Fruit fly (Drosophila melanogaster) S2 (cell line): ENCODE data around the gene Men.
"Not testable (repeated sequence)": the region's sequence is repeated elsewhere in the genome, so short reads cannot be mapped to it uniquely, and the experiment has no call there.

Experiments
- CG8478 ChIP-seq: fragments of >200 bp; optimal IDR thresholded peaks from 2 replicates; lab custom pipeline; 2018
- CTCF ChIP-seq, 2 experiments: fragments of >200 bp; optimal IDR thresholded peaks; 2 replicates each; lab custom pipeline; 2018

Men gene

DNA sequence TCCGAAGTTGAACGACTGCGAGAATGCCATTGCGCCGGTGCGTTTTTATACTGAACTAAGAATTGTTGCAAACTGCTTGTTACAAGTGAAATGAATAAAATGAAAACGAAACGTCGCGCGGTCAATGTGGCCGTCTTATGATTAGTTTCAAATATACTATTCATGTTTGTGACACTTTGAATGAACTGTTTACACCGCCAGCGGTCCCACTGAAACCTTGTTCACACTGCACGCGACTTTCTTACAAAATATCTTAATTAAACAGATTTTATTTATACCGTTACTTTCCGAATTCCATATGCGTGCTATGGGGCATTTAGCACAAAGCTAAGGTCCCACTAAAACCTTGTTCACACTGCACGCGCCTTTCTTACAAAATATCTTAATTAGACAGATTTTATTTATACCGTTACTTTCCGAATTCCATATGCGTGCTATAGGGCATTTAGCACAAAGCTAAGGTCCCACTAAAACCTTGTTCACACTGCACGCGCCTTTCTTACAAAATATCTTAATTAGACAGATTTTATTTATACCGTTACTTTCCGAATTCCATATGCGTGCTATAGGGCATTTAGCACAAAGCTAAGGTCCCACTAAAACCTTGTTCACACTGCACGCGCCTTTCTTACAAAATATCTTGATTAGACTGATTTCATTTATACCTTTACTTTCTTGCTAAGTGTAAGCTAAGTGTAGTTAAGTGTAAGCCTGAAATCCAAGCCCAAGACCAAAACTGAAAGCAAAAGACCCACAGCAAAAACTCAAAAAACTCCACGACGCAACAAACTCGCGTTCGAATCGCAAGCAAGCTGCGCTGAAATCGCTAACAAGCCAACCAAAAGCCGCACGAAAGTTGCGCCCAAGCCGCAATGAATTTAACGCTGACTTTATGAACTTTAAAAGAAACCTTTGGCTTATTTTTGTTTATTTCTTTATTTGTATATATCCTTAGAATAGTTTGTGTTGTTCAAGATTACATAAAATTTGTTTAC is 9.8 kb downstream of the Men start, which contains the start of gene PolQ:
Gene PolQ (minus strand): TSS at position 122 of the 995 bp plus-strand sequence.
- not testable (repeated sequence) for TF ChIP-seq CG8478 (lab: Kevin White, UChicago); CTCF (optimal IDR thresholded peaks at IDR 0.05; lab: Kevin White, UChicago)

DNA sequence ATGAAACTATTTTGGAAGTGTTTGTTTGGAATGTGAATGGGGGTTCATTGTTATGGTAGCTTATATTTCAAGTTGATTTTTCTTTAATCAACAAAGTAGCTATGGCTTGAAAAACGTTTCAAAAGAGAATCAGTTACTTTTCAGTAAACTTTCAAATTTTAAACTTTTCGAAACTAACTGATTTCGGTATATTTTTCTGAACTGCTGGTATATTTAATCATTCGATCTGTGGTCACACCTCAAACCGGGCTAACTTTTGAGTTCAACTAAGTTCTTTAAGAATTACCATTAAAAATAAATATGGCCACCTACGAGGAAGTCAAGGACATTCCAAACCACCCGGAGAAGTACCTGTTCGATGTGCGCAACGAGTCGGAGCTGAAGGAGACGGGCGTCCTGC is 17.4 kb downstream of the Men start, which contains the start of gene CG12279:
Gene CG12279 (plus strand): TSS at position 234 of the 400 bp plus-strand sequence.
- no peak for TF ChIP-seq CG8478 (lab: Kevin White, UChicago)
- no peak for TF ChIP-seq CTCF (optimal IDR thresholded peaks at IDR 0.05; lab: Kevin White, UChicago)

DNA sequence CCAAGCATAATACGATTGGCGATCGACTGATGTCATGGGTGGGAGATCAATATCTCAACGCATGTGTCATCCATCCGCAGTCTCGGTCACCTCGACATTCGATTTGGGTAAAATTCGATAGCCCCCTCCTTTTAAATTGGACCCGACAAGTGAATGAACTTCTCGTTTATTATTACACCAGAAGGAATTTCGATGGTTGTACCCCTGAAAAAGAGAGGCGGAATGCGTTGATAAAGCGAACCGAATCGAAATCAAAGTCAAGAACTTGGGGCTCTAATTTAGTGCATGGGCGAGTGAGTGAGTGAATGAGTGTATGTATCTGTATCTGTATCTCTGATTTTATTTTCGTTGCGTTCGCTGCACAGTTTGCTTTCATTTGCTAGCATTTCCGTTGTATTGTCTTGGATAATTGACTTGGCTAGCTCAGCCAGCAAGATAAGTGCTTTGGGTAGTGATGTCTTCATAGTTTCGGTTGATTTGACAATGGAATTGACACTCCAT is 20.2 kb downstream of the Men start:
- TF ChIP-seq CTCF (optimal IDR thresholded peaks at IDR 0.05; lab: Kevin White, UChicago) (no peak), CG8478 (lab: Kevin White, UChicago) (no peak)

- TF ChIP-seq CTCF (optimal IDR thresholded peaks at IDR 0.05; lab: Kevin White, UChicago) (no peak), CG8478 (lab: Kevin White, UChicago) (no peak)
Observed at dm6 chr3R:12701257-12701656, 21.0 kb downstream of the Men start.

dm6 chr3R:12700454-12700853 is 21.8 kb downstream of the Men start:
- TF ChIP-seq CG8478 (lab: Kevin White, UChicago), result no peak
- TF ChIP-seq CTCF (optimal IDR thresholded peaks at IDR 0.05; lab: Kevin White, UChicago), result no peak

- TF ChIP-seq CG8478 (lab: Kevin White, UChicago) (no peak), CTCF (optimal IDR thresholded peaks at IDR 0.05; lab: Kevin White, UChicago) (no peak)
Observed at dm6 chr3R:12699620-12700378, 22.4 kb downstream of the Men start.

dm6 chr3R:12698363-12698762 is 23.9 kb downstream of the Men start:
- TF ChIP-seq CG8478 (lab: Kevin White, UChicago) (no peak), CTCF (optimal IDR thresholded peaks at IDR 0.05; lab: Kevin White, UChicago) (no peak)

dm6 chr3R:12697571-12698039 is 24.6 kb downstream of the Men start:
- TF ChIP-seq CTCF (optimal IDR thresholded peaks at IDR 0.05; lab: Kevin White, UChicago) (no peak), CG8478 (lab: Kevin White, UChicago) (no peak)

DNA sequence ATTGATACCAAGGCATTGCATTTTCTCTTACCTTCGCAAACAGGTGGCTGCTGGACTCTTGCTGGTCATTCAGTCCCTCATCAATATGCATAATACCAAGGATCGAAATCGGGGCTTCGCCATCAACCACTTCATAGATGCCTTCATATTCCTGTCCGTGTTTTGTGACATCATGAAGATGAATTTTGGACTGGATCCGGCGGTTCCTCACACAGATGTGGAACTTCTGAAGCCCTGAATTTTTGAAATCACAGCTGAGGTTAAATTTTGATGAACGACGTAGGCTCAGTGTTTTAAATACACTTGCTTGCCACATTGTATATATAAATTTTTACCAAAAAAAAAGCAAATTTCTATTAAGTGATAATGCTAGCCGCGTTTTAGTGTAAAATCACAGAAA is 25.2 kb downstream of the Men start, which contains the start of gene Past1:
Gene Past1 (plus strand): TSS at position 301 of the 400 bp plus-strand sequence.
- TF ChIP-seq CG8478 (lab: Kevin White, UChicago) (no peak), CTCF (optimal IDR thresholded peaks at IDR 0.05; lab: Kevin White, UChicago) (no peak)

- no peak for TF ChIP-seq CG8478 (lab: Kevin White, UChicago)
- no peak for TF ChIP-seq CTCF (optimal IDR thresholded peaks at IDR 0.05; lab: Kevin White, UChicago)
Observed at dm6 chr3R:12694742-12695141, 27.5 kb downstream of the Men start, which contains the start of the genes CG14391 and NijC. Gene CG14391 (minus strand): TSS chr3R:12694842. Gene NijC (plus strand): TSS chr3R:12695129.

- TF ChIP-seq CG8478 (lab: Kevin White, UChicago) (no peak), CTCF (optimal IDR thresholded peaks at IDR 0.05; lab: Kevin White, UChicago) (no peak)
Observed at dm6 chr3R:12692497-12692896, 29.7 kb downstream of the Men start, which contains the start of gene CG31347. Gene CG31347 (minus strand): TSS chr3R:12692597.

dm6 chr3R:12691422-12692101 is 30.7 kb downstream of the Men start, which contains the start of gene Arp1:
Gene Arp1 (plus strand): TSS chr3R:12691743.
- no peak for TF ChIP-seq CTCF (optimal IDR thresholded peaks at IDR 0.05; lab: Kevin White, UChicago)
- no peak for TF ChIP-seq CG8478 (lab: Kevin White, UChicago)

DNA sequence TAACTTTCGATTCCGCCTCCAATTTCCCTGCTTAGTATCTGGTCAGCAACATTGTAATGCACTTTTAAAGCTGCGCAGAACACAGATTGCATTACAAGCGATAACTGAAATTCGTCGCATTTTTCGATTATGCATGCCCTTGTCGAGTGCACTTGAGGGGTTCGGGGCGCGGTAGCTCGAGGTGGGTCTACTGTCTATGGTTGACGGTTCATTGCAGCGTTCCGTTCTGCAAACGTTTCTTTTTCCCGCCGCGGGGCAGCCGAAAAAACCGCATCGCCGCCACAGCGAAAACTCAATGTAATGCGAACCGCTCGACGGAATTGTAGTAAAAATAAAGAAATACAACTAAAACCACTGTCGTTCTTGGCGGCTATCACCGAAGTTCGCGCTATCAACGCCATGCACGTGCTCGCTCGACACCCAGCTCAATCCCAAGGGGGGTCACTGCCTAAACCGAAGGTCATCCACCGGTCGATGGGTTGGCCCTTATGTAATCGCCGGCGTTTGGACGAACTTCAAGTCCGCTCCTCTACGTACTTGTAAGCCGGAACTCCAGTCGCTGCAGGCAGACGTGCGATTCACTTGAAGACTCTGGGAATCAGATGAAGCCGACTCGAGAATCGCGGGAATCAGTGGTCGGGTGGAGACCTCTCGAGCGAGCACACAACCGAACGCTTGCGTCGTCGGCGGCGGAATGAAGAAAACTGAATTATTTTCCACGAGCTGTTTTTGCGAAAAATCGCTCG is 33.4 kb downstream of the Men start, which contains the start of gene kar:
Gene kar (minus strand): TSS at position 696 of the 746 bp plus-strand sequence.
- no peak for TF ChIP-seq CG8478 (lab: Kevin White, UChicago)
- TF ChIP-seq CTCF (optimal IDR thresholded peaks at IDR 0.05; lab: Kevin White, UChicago), result no peak
